Fruit fly (Drosophila melanogaster) whole organism, embryonic: ENCODE results near the gene CG13033.
A peak's percentile ranks its signal among the peaks of the same experiment; 100 is the strongest.

ENCODE experiments used
- CG11456 ChIP-seq: fragments of 200-800 bp; sonication (Bioruptor generic); IDR thresholded peaks from 3 replicates; pipeline ENCODE4 v1.3.6; 2022; ENCODE audit warnings: missing biosample characterization, missing genetic modification characterization
- CG13123 ChIP-seq: fragments of 200-800 bp; sonication (Bioruptor generic); optimal IDR thresholded peaks from 2 replicates; lab custom pipeline; 2016; ENCODE audit warnings: missing biosample characterization, missing genetic modification characterization
- CG1529 ChIP-seq: fragments of 200-800 bp; sonication (Bioruptor generic); optimal IDR thresholded peaks from 3 replicates; lab custom pipeline; 2018; ENCODE audit warnings: missing biosample characterization, missing genetic modification characterization
- CG16815 ChIP-seq: fragments of 200-800 bp; sonication (Bioruptor generic); optimal IDR thresholded peaks from 3 replicates; lab custom pipeline; 2017; ENCODE audit warnings: missing biosample characterization, mild to moderate bottlenecking, missing genetic modification characterization
- CG17802 ChIP-seq: fragments of 200-800 bp; sonication (Bioruptor generic); optimal IDR thresholded peaks from 2 replicates; lab custom pipeline; 2018; ENCODE audit warnings: missing biosample characterization, mild to moderate bottlenecking, missing genetic modification characterization, moderate library complexity
- CG2120 ChIP-seq: fragments of 200-800 bp; sonication (Bioruptor generic); optimal IDR thresholded peaks from 3 replicates; lab custom pipeline; 2016; ENCODE audit warnings: missing biosample characterization, missing genetic modification characterization
- CG30403 ChIP-seq: fragments of 200-800 bp; sonication (Bioruptor generic); optimal IDR thresholded peaks from 3 replicates; lab custom pipeline; 2016; ENCODE audit warnings: missing biosample characterization, missing genetic modification characterization
- CG3163 ChIP-seq: fragments of 200-800 bp; sonication (Bioruptor generic); optimal IDR thresholded peaks from 3 replicates; lab custom pipeline; 2016; ENCODE audit warnings: missing biosample characterization, missing genetic modification characterization
- CG42726 ChIP-seq: fragments of 200-800 bp; sonication (Bioruptor generic); IDR thresholded peaks from 2 replicates; pipeline ENCODE4 v1.3.6; 2022; ENCODE audit warnings: missing biosample characterization, missing genetic modification characterization; ENCODE audit not compliant: partially characterized antibody
- CG4404 ChIP-seq: fragments of 200-800 bp; sonication (Bioruptor generic); IDR thresholded peaks from 2 replicates; pipeline ENCODE4 v1.3.6; 2022; ENCODE audit warnings: missing biosample characterization, missing genetic modification characterization
- CG4730 ChIP-seq: fragments of 200-800 bp; sonication (Bioruptor generic); IDR thresholded peaks from 2 replicates; pipeline ENCODE4 v1.3.6; 2022; ENCODE audit warnings: missing biosample characterization, missing genetic modification characterization
- CG6765 ChIP-seq: fragments of 200-800 bp; sonication (Bioruptor generic); optimal IDR thresholded peaks from 3 replicates; lab custom pipeline; 2017; ENCODE audit warnings: missing biosample characterization, mild to moderate bottlenecking, missing genetic modification characterization
- CG7372 ChIP-seq: fragments of 200-800 bp; sonication (Bioruptor generic); IDR thresholded peaks from 2 replicates; pipeline ENCODE4 v1.3.6; 2022; ENCODE audit warnings: missing biosample characterization, missing genetic modification characterization
- CG9876 ChIP-seq: fragments of 200-800 bp; sonication (Bioruptor generic); optimal IDR thresholded peaks from 2 replicates; lab custom pipeline; 2016; ENCODE audit warnings: missing biosample characterization, missing genetic modification characterization
- CHES-1-like ChIP-seq: fragments of 200-800 bp; sonication (Bioruptor generic); optimal IDR thresholded peaks from 2 replicates; lab custom pipeline; 2016; ENCODE audit warnings: missing biosample characterization, missing genetic modification characterization
- CrebB ChIP-seq: fragments of 200-800 bp; sonication (Bioruptor generic); optimal IDR thresholded peaks from 3 replicates; lab custom pipeline; 2018; ENCODE audit warnings: missing biosample characterization, mild to moderate bottlenecking, missing genetic modification characterization
- D ChIP-seq, 2 experiments: fragments of 200-800 bp in 1 of 2; fragments of >200 bp in 1 of 2; sonication (Bioruptor generic) in 1 of 2; optimal IDR thresholded peaks; 2 replicates in 1 of 2; 3 replicates in 1 of 2; lab custom pipeline; 2017; ENCODE audit warnings: mild to moderate bottlenecking in 1 of 2, missing biosample characterization in 1 of 2, missing genetic modification characterization in 1 of 2, missing genetic modification reagents in 1 of 2
- D19A ChIP-seq: fragments of 200-800 bp; optimal IDR thresholded peaks from 3 replicates; lab custom pipeline; 2019; ENCODE audit warnings: missing biosample characterization, mild to moderate bottlenecking, missing genetic modification characterization, moderate library complexity
- E2f1 ChIP-seq: fragments of 200-800 bp; sonication (Bioruptor generic); IDR thresholded peaks from 2 replicates; pipeline ENCODE4 v1.3.6; 2022; ENCODE audit warnings: missing biosample characterization, missing genetic modification characterization
- Fer1 ChIP-seq: fragments of 200-800 bp; sonication (Bioruptor generic); optimal IDR thresholded peaks from 2 replicates; lab custom pipeline; 2017; ENCODE audit warnings: missing biosample characterization, mild to moderate bottlenecking, missing genetic modification characterization
- Gug ChIP-seq: fragments of 200-800 bp; sonication (Bioruptor generic); IDR thresholded peaks from 4 replicates; pipeline ENCODE4 v1.3.6; 2022; ENCODE audit warnings: missing biosample characterization, missing genetic modification characterization
- Hand ChIP-seq: fragments of 200-800 bp; sonication (Bioruptor generic); optimal IDR thresholded peaks from 2 replicates; lab custom pipeline; 2017; ENCODE audit warnings: mild to moderate bottlenecking, missing biosample characterization, missing genetic modification reagents, missing genetic modification characterization
- MTF-1 ChIP-seq: fragments of 200-800 bp; sonication (Bioruptor generic); optimal IDR thresholded peaks from 2 replicates; lab custom pipeline; 2018; ENCODE audit warnings: missing biosample characterization, mild to moderate bottlenecking, missing genetic modification characterization, borderline replicate concordance
- Mes4 ChIP-seq: fragments of 200-800 bp; sonication (Bioruptor generic); optimal IDR thresholded peaks from 2 replicates; lab custom pipeline; 2016; ENCODE audit warnings: missing biosample characterization, missing genetic modification characterization
- Oaz ChIP-seq: fragments of 200-800 bp; sonication (Bioruptor generic); IDR thresholded peaks from 2 replicates; pipeline ENCODE4 v1.3.6; 2022; ENCODE audit warnings: missing biosample characterization, missing genetic modification characterization
- Opbp ChIP-seq: fragments of 200-800 bp; sonication (Bioruptor generic); IDR thresholded peaks from 3 replicates; pipeline ENCODE4 v1.3.6; 2022; ENCODE audit warnings: missing biosample characterization, missing genetic modification characterization; ENCODE audit not compliant: partially characterized antibody
- Pdp1 ChIP-seq, 2 experiments: fragments of 200-800 bp; sonication (Bioruptor generic); optimal IDR thresholded peaks; 3 replicates each; lab custom pipeline; 2016; ENCODE audit warnings: missing biosample characterization in 2 of 2, missing genetic modification characterization in 2 of 2, mild to moderate bottlenecking in 1 of 2, moderate library complexity in 1 of 2
- Sox102F ChIP-seq: fragments of 200-800 bp; sonication (Bioruptor generic); optimal IDR thresholded peaks from 2 replicates; lab custom pipeline; 2018; ENCODE audit warnings: missing biosample characterization, mild to moderate bottlenecking, missing genetic modification characterization, moderate library complexity
- Stat92E ChIP-seq, 3 experiments: fragments of >200 bp in 2 of 3; fragments of 200-800 bp in 1 of 3; sonication (Bioruptor generic) in 1 of 3; optimal IDR thresholded peaks; 2 replicates each; lab custom pipeline; 2017 to 2019; ENCODE audit warnings: missing biosample characterization in 3 of 3, missing genetic modification characterization in 3 of 3, mild to moderate bottlenecking in 1 of 3, moderate library complexity in 1 of 3
- ap ChIP-seq: fragments of 200-800 bp; sonication (Bioruptor generic); IDR thresholded peaks from 2 replicates; pipeline ENCODE4 v1.3.6; 2022; ENCODE audit warnings: missing biosample characterization, missing genetic modification characterization
- crp ChIP-seq, 2 experiments: fragments of 200-800 bp; sonication (Bioruptor generic); optimal IDR thresholded peaks; 2 replicates in 1 of 2; 3 replicates in 1 of 2; lab custom pipeline; 2017; ENCODE audit warnings: missing biosample characterization in 2 of 2, missing genetic modification characterization in 2 of 2, mild to moderate bottlenecking in 1 of 2, moderate library complexity in 1 of 2
- dati ChIP-seq: fragments of 200-800 bp; sonication (Bioruptor generic); IDR thresholded peaks from 2 replicates; pipeline ENCODE4 v1.3.6; 2022; ENCODE audit warnings: missing biosample characterization, missing genetic modification characterization
- gsb ChIP-seq: fragments of 200-800 bp; sonication (Bioruptor generic); IDR thresholded peaks from 2 replicates; pipeline ENCODE4 v1.3.6; 2022; ENCODE audit warnings: missing biosample characterization, missing genetic modification characterization
- ind ChIP-seq: fragments of 200-800 bp; sonication (Bioruptor generic); optimal IDR thresholded peaks from 3 replicates; lab custom pipeline; 2016; ENCODE audit warnings: missing biosample characterization, missing genetic modification characterization
- kni ChIP-seq: fragments of 200-800 bp; sonication (Bioruptor generic); optimal IDR thresholded peaks from 3 replicates; lab custom pipeline; 2017; ENCODE audit warnings: mild to moderate bottlenecking, missing biosample characterization, missing genetic modification reagents, missing genetic modification characterization
- lilli ChIP-seq: fragments of 200-800 bp; sonication (Bioruptor generic); optimal IDR thresholded peaks from 3 replicates; lab custom pipeline; 2016; ENCODE audit warnings: missing biosample characterization, missing genetic modification characterization
- pan ChIP-seq, 4 experiments: fragments of >200 bp in 3 of 4; fragments of 200-800 bp in 1 of 4; sonication (Bioruptor generic) in 1 of 4; optimal IDR thresholded peaks in 3 of 4; IDR thresholded peaks in 1 of 4; 2 replicates each; pipeline versions ENCODE4 v1.3.6 to Lab custom; 2017 to 2022; ENCODE audit warnings: missing biosample characterization in 2 of 4, missing genetic modification characterization in 2 of 4, mixed read lengths in 1 of 4
- pita ChIP-seq: fragments of 200-800 bp; sonication (Bioruptor generic); optimal IDR thresholded peaks from 2 replicates; lab custom pipeline; 2017; ENCODE audit warnings: missing biosample characterization, mild to moderate bottlenecking, missing genetic modification characterization
- ranshi ChIP-seq: fragments of 200-800 bp; sonication (Bioruptor generic); IDR thresholded peaks from 2 replicates; pipeline ENCODE4 v1.3.6; 2022; ENCODE audit warnings: missing biosample characterization, missing genetic modification characterization
- ro ChIP-seq: fragments of 200-800 bp; sonication (Bioruptor generic); IDR thresholded peaks from 2 replicates; pipeline ENCODE4 v1.3.6; 2022; ENCODE audit warnings: missing biosample characterization, missing genetic modification characterization
- slp2 ChIP-seq: fragments of 200-800 bp; sonication (Bioruptor generic); optimal IDR thresholded peaks from 2 replicates; lab custom pipeline; 2016; ENCODE audit warnings: missing biosample characterization, missing genetic modification characterization
- ssp ChIP-seq: fragments of 200-800 bp; sonication (Bioruptor generic); IDR thresholded peaks from 2 replicates; pipeline ENCODE4 v1.3.6; 2022; ENCODE audit warnings: missing biosample characterization, missing genetic modification characterization
- tgo ChIP-seq: fragments of 200-800 bp; sonication (Bioruptor generic); IDR thresholded peaks from 3 replicates; pipeline ENCODE4 v1.3.6; 2022; ENCODE audit warnings: missing biosample characterization, missing genetic modification characterization
- tin ChIP-seq: fragments of 200-800 bp; sonication (Bioruptor generic); optimal IDR thresholded peaks from 3 replicates; lab custom pipeline; 2016; ENCODE audit warnings: missing biosample characterization, missing genetic modification characterization
- tll ChIP-seq, 2 experiments: fragments of 200-800 bp in 1 of 2; fragments of >200 bp in 1 of 2; sonication (Bioruptor generic) in 1 of 2; optimal IDR thresholded peaks; 2 replicates each; lab custom pipeline; 2017 to 2019; ENCODE audit warnings: missing biosample characterization in 2 of 2, missing genetic modification characterization in 2 of 2, mild to moderate bottlenecking in 1 of 2, moderate library complexity in 1 of 2
- twi ChIP-seq: fragments of 200-800 bp; optimal IDR thresholded peaks from 2 replicates; lab custom pipeline; 2019; ENCODE audit warnings: missing biosample characterization, mild to moderate bottlenecking, missing genetic modification characterization, moderate library complexity
- vnd ChIP-seq: fragments of 200-800 bp; sonication (Bioruptor generic); IDR thresholded peaks from 3 replicates; pipeline ENCODE4 v1.3.6; 2022; ENCODE audit warnings: missing biosample characterization, missing genetic modification characterization; ENCODE audit not compliant: partially characterized antibody
- zf30C ChIP-seq: fragments of 200-800 bp; sonication (Bioruptor generic); optimal IDR thresholded peaks from 3 replicates; lab custom pipeline; 2018; ENCODE audit warnings: missing biosample characterization, mild to moderate bottlenecking, missing genetic modification characterization

Gene CG13033

DNA sequence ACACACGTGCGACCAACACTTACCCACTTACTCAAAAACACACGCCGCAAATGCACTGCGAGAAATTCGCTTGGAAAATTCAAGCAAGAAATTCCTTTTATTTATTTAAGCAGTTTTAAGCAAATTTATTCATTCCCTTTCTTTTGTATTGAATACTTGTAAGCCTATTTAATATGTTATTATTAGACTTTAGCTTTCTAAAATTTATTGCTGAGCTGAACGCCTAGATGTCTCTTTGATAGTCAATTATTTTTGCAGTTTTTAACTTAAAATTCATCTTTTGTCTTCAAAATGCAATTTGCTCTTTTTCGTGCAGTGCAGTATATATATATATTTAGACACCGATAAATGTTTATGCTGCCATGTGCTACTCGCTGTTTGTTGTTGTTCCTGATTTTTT is 11.5 kb downstream of the CG13033 start (continued):
- TF ChIP-seq gsb (GFP tag; lab: Robert Waterston, UW) (peak; percentile 57), crp (GFP tag; optimal IDR thresholded peaks at IDR 0.05; lab: Kevin White, UChicago) (peak in 1 of 2 experiments; percentile 21), zf30C (GFP tag; lab: Kevin White, UChicago) (peak; percentile 48), Fer1 (peak; percentile 85), Opbp (GFP tag; lab: Robert Waterston, UW) (no peak), CG13123 (GFP tag; lab: Kevin White, UChicago) (peak; percentile 37), slp2 (GFP tag; lab: Kevin White, UChicago) (peak; percentile 60), Oaz (peak; percentile 65), pita (no peak), CG4404 (GFP tag; lab: Robert Waterston, UW) (peak; percentile 41; the same call in 1 of the 2 replicates), CG3163 (no peak), CG7372 (GFP tag; lab: Robert Waterston, UW) (peak; percentile 69), Mes4 (GFP tag; lab: Kevin White, UChicago) (peak; percentile 57), CG42726 (no peak), Hand (GFP tag; lab: Kevin White, UChicago) (peak; percentile 73), CG30403 (peak; percentile 91), CG11456 (peak; percentile 35; the same call in 1 of the 3 replicates), ap (GFP tag; lab: Robert Waterston, UW) (peak; percentile 49; the same call in 1 of the 2 replicates), D (optimal IDR thresholded peaks at IDR 0.05; lab: Kevin White, UChicago) (no peak), D (GFP tag; optimal IDR thresholded peaks at IDR 0.05; lab: Kevin White, UChicago) (peak; percentile 82), CG6765 (peak; percentile 40), CG2120 (GFP tag; lab: Kevin White, UChicago) (peak; percentile 87), Stat92E (GFP tag; optimal IDR thresholded peaks at IDR 0.05; lab: Kevin White, UChicago) (no peak), tll (GFP tag; optimal IDR thresholded peaks at IDR 0.05; lab: Kevin White, UChicago) (no peak), E2f1 (peak; percentile 54), MTF-1 (GFP tag; lab: Kevin White, UChicago) (peak; percentile 42), ranshi (GFP tag; lab: Robert Waterston, UW) (peak; percentile 70; the same call in 1 of the 2 replicates), Sox102F (GFP tag; lab: Kevin White, UChicago) (peak; percentile 88), tin (GFP tag; lab: Kevin White, UChicago) (peak; percentile 79), Pdp1 (GFP tag; optimal IDR thresholded peaks at IDR 0.05; lab: Kevin White, UChicago) (peak in 1 of 2 experiments; percentile 67), ssp (GFP tag; lab: Robert Waterston, UW) (peak; percentile 50), CG4730 (GFP tag; lab: Robert Waterston, UW) (peak; percentile 57), ro (GFP tag; lab: Robert Waterston, UW) (0 out of 2 replicates have a peak, but pooled peaks have one; percentile 12), dati (GFP tag; lab: Robert Waterston, UW) (no peak), CG16815 (peak; percentile 74), vnd (GFP tag; lab: Robert Waterston, UW) (no peak), CG9876 (peak; percentile 46), ind (GFP tag; lab: Kevin White, UChicago) (peak; percentile 76), lilli (GFP tag; lab: Kevin White, UChicago) (peak; percentile 80), CrebB (tag; lab: Kevin White, UChicago) (peak; percentile 29), CG1529 (GFP tag; lab: Kevin White, UChicago) (peak; percentile 78), twi (peak; percentile 81), CG17802 (peak; percentile 53), kni (peak; percentile 39), pan (optimal IDR thresholded peaks at IDR 0.05; lab: Kevin White, UChicago) (no peak), pan (GFP tag; optimal IDR thresholded peaks at IDR 0.05 in 1 of 2, IDR thresholded peaks at IDR 0.05 in 1 of 2) (peak in 1 of 2 experiments; percentile 52), tgo (peak; percentile 67; the same call in 2 of the 3 replicates), D19A (tag; lab: Kevin White, UChicago) (peak; percentile 81), Gug (GFP tag; lab: Robert Waterston, UW) (peak; percentile 47; the same call in 2 of the 4 replicates), CHES-1-like (GFP tag; lab: Kevin White, UChicago) (peak; percentile 50)
